Fruit fly (Drosophila melanogaster): Measurements from ENCODE around the gene Spn.

DNA sequence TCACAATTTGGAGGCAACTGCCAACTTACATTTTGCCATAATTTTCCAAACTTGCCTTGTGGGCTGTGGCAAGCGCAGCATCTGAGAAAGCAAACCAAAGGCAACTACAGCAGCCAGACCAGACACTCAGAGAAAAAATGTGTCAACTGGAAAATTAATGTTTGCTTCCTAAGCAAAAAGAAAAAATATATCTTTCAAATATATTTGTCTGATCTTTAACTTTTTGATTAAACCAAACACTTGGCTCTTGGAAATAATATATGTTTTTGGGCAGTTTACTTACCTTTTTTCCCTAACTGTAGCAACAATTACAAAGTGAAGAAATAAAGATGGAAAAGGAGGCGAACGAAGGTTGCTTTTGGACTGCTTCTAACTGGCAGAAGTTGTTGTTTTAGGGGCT is 66.8 kb downstream of the Spn start:
- no peak for TF ChIP-seq insv (optimal IDR thresholded peaks at IDR 0.05)
- TF ChIP-seq Sin3A (optimal IDR thresholded peaks at IDR 0.05), result no peak
- no peak for TF ChIP-seq psq (optimal IDR thresholded peaks at IDR 0.05)
- TF ChIP-seq h (optimal IDR thresholded peaks at IDR 0.05), result no peak
- no peak for TF ChIP-seq ttk (optimal IDR thresholded peaks at IDR 0.05)
- TF ChIP-seq Myc (optimal IDR thresholded peaks at IDR 0.05), result no peak

Measured in Kc167 (cell line).